Worm (Caenorhabditis elegans): ENCODE results near the gene C38C3.3.

ce11 chrV:1451334-1451733, 44.1 kb upstream of the C38C3.3 start, which contains the start of gene srj-23:
- TF ChIP-seq nhr-11 (tag; optimal IDR thresholded peaks at IDR 0.05), result no peak
- no peak for TF ChIP-seq skn-1 (tag; optimal IDR thresholded peaks at IDR 0.05)
- no peak for TF ChIP-seq alr-1 (tag; optimal IDR thresholded peaks at IDR 0.05)
